Worm (Caenorhabditis elegans) whole organism, late embryonic: ENCODE data around the gene F16F9.1.

Experiments used
- C08G9.2 ChIP-seq: sonication (generic microtip); optimal IDR thresholded peaks from 2 replicates; lab custom pipeline; 2016; ENCODE audit warnings: mild to moderate bottlenecking, missing genetic modification characterization, moderate library complexity, missing compliant biosample characterization
- Y22D7AL.16 ChIP-seq: sonication (generic microtip); optimal IDR thresholded peaks from 2 replicates; lab custom pipeline; 2016; ENCODE audit warnings: missing genetic modification characterization, missing compliant biosample characterization
- ama-1 ChIP-seq: fragments of 150-350 bp; optimal IDR thresholded peaks from 2 replicates; lab custom pipeline; 2014
- ceh-19 ChIP-seq: fragments of 200-800 bp; sonication (Bioruptor generic); optimal IDR thresholded peaks from 2 replicates; lab custom pipeline; 2018; ENCODE audit warnings: mild to moderate bottlenecking, missing genetic modification characterization, missing compliant biosample characterization
- ceh-6 ChIP-seq: fragments of 200-800 bp; sonication (Bioruptor generic); optimal IDR thresholded peaks from 2 replicates; lab custom pipeline; 2018; ENCODE audit warnings: mild to moderate bottlenecking, missing genetic modification characterization, missing compliant biosample characterization
- dmd-4 ChIP-seq: sonication (generic microtip); optimal IDR thresholded peaks from 2 replicates; lab custom pipeline; 2016; ENCODE audit warnings: borderline replicate concordance, missing genetic modification characterization, missing compliant biosample characterization
- fkh-10 ChIP-seq: fragments of 150-350 bp; optimal IDR thresholded peaks from 2 replicates; lab custom pipeline; 2014; ENCODE audit warnings: missing biosample characterization, missing genetic modification reagents, missing genetic modification characterization
- hlh-6 ChIP-seq: sonication (generic microtip); optimal IDR thresholded peaks from 2 replicates; lab custom pipeline; 2016; ENCODE audit warnings: missing genotype, missing genetic modification characterization, missing compliant biosample characterization
- nhr-11 ChIP-seq: fragments of 150-350 bp; optimal IDR thresholded peaks from 2 replicates; lab custom pipeline; 2014; ENCODE audit warnings: missing biosample characterization, missing genetic modification characterization
- pha-4 ChIP-seq: fragments of 150-350 bp; optimal IDR thresholded peaks from 2 replicates; lab custom pipeline; 2018; ENCODE audit warnings: missing biosample characterization, missing genetic modification reagents, missing genetic modification characterization

DNA sequence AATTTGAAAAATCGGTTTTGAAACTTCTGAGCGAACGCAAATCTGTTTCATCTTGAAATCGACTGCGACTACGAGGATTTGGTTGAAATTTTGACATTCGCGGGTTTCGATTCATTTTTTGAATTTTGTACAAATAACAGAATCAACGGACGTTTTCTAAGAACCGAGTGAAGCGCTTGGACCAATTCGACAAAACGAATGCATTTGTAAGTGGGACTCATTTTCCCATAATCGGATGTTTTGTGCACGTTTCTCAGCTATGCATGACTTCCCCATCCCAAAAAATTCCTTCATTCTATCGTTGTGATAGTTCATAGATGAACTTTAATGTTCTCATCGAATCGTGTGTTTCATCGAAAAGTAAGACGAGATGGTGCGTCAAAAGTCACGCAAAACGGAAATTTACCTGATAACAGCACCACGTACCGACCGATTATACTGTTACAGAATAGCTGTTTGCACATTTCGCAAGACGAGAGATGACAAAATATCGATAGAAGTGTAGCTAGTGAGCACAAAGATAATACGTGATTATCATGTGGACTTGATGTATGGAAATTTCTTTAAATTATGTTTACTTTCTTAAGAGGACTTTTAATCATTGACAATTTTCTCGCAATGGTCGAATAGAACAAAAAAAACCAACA is 24.0 kb downstream of the F16F9.1 start, which contains the start of gene mec-10:
- no peak for TF ChIP-seq fkh-10 (GFP tag; lab: Kevin White, UChicago)
- TF ChIP-seq dmd-4 = no peak
- no peak for TF ChIP-seq pha-4 (tag; lab: Kevin White, UChicago)
- no peak for TF ChIP-seq nhr-11 (tag; lab: Kevin White, UChicago)
- TF ChIP-seq ama-1 = no peak
- no peak for TF ChIP-seq ceh-6 (GFP tag; lab: Kevin White, UChicago)
- TF ChIP-seq Y22D7AL.16 (tag; lab: Kevin White, UChicago) = no peak
- no peak for TF ChIP-seq C08G9.2 (tag; lab: Kevin White, UChicago)
- no peak for TF ChIP-seq hlh-6
- no peak for TF ChIP-seq ceh-19 (GFP tag; lab: Kevin White, UChicago)
